Fruit fly (Drosophila melanogaster) whole organism: Measurements from ENCODE around the gene sala.

Experiments
- CG8478 ChIP-seq: fragments of >200 bp; optimal IDR thresholded peaks from 2 replicates; lab custom pipeline; 2018; ENCODE audit warnings: inconsistent platforms
- Dll ChIP-seq: fragments of >200 bp; optimal IDR thresholded peaks from 2 replicates; lab custom pipeline; 2017
- EcR ChIP-seq, 2 experiments: fragments of >200 bp; optimal IDR thresholded peaks; 2 replicates each; lab custom pipeline; 2017; ENCODE audit warnings: missing biosample characterization in 2 of 2, missing genetic modification characterization in 2 of 2, missing genetic modification reagents in 2 of 2
- pan ChIP-seq: fragments of >200 bp; optimal IDR thresholded peaks from 2 replicates; lab custom pipeline; 2017
- psq ChIP-seq: fragments of >200 bp; optimal IDR thresholded peaks from 2 replicates; lab custom pipeline; 2017
- usp ChIP-seq: fragments of >200 bp; optimal IDR thresholded peaks from 2 replicates; lab custom pipeline; 2017; ENCODE audit warnings: missing biosample characterization, missing genetic modification characterization, mixed read lengths

Gene sala

DNA sequence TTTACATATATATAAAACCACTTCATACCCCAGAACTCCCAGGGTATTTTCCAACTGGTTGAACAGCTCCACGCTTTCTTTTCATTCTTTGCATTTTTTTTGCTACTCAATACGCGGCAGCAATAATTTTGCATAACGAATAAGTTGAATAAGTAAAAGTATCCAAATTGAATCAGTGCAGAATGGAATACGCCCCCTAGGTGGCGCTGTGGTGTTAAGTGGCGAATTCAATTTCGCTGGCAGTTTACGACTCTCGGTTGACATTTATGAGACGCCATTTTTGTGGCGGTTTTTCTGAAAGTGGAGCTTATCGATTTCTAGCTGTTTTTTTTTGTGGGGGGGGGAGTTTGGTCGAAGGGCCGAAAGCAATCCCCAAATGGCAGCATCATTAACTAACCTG, 9.4 kb downstream of the sala start:
- TF ChIP-seq pan (lab: Kevin White, UChicago) (no peak), EcR (GFP tag; optimal IDR thresholded peaks at IDR 0.05; lab: Kevin White, UChicago) (no peak), CG8478 (lab: Kevin White, UChicago) (no peak)

DNA sequence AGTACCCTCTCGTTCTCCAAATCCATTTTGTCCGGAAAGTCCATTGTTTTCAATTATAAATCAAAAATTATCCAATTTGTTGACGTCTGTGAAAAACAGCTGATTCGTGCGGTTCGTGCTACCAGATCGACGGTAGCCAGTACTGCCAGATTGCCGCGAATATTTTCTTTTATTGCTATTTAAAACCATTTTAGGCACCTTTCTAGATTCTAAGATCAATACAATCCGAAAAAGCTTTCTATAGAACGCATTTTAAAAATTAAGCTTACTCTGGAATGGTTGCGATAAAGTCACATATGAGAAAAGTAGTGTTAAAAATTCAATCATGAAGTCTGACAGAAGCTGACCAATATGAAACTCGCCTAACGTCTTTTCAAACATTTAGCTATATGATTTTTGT, 14.3 kb downstream of the sala start, which contains the start of gene Cog8:
Gene Cog8, minus strand, starts transcription at position 110 of the 400 bp plus-strand sequence.
- TF ChIP-seq Dll (lab: Kevin White, UChicago) = no peak
- no peak for TF ChIP-seq CG8478 (lab: Kevin White, UChicago)
- TF ChIP-seq pan (lab: Kevin White, UChicago) = no peak
- no peak for TF ChIP-seq psq
- TF ChIP-seq EcR (GFP tag; optimal IDR thresholded peaks at IDR 0.05; lab: Kevin White, UChicago) = no peak
- TF ChIP-seq usp (GFP tag; lab: Kevin White, UChicago) = no peak

- TF ChIP-seq usp (GFP tag; lab: Kevin White, UChicago) = no peak
- no peak for TF ChIP-seq pan (lab: Kevin White, UChicago)
- TF ChIP-seq CG8478 (lab: Kevin White, UChicago) = no peak
- TF ChIP-seq EcR (GFP tag; optimal IDR thresholded peaks at IDR 0.05; lab: Kevin White, UChicago) = no peak
- no peak for TF ChIP-seq Dll (lab: Kevin White, UChicago)
- no peak for TF ChIP-seq psq
These were observed 16.1 kb downstream of the sala start for dm6 chr2L:11500649-11501048.

DNA sequence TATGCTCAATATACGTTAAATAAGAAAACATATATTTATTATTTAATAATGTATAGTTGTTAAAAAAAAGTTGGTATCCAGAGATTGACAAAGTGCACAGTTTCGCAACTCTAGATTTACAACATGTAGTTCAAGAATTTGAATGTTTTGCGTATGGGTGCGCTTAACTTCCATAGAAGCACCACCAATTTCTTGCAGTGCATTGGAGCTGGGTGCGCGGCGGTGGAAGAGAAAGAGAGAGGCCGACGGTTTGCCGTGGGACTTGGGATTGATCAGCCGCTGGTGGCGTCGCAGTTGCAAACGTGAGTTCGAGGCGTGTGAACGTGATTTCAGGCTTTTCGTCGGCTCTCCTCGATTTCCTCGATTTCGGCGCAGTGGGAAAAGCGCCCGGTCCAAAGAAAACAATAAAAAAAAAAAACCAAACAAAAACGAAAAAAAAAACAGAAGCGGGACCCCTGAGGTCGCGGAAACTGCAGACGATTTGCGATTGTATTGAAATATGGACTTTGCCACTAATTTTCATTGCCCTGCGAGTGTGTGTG, 17.0 kb downstream of the sala start, which contains the start of gene spz4:
Gene spz4, plus strand, starts transcription at position 289 of the 542 bp plus-strand sequence.
- no peak for TF ChIP-seq pan (lab: Kevin White, UChicago)
- TF ChIP-seq CG8478 (lab: Kevin White, UChicago) = no peak
- no peak for TF ChIP-seq EcR (GFP tag; optimal IDR thresholded peaks at IDR 0.05; lab: Kevin White, UChicago)
- no peak for TF ChIP-seq Dll (lab: Kevin White, UChicago)
- TF ChIP-seq usp (GFP tag; lab: Kevin White, UChicago) = no peak
- no peak for TF ChIP-seq psq

- TF ChIP-seq psq = no peak
- TF ChIP-seq CG8478 (lab: Kevin White, UChicago) = no peak
- no peak for TF ChIP-seq pan (lab: Kevin White, UChicago)
- no peak for TF ChIP-seq EcR (GFP tag; optimal IDR thresholded peaks at IDR 0.05; lab: Kevin White, UChicago)
- TF ChIP-seq Dll (lab: Kevin White, UChicago) = no peak
- TF ChIP-seq usp (GFP tag; lab: Kevin White, UChicago) = no peak
These were observed 18.2 kb downstream of the sala start for dm6 chr2L:11502698-11503097.

dm6 chr2L:11504896-11505569, 20.5 kb downstream of the sala start:
- TF ChIP-seq usp (GFP tag; lab: Kevin White, UChicago) (no peak), Dll (lab: Kevin White, UChicago) (peak; percentile 22)

- TF ChIP-seq CG8478 (lab: Kevin White, UChicago) (peak; percentile 87), usp (GFP tag; lab: Kevin White, UChicago) (no peak), EcR (GFP tag; optimal IDR thresholded peaks at IDR 0.05; lab: Kevin White, UChicago) (no peak), psq (no peak), pan (lab: Kevin White, UChicago) (no peak)
These were observed 32.3 kb downstream of the sala start, which contains the start of the genes Dlg5 and CG4970 for dm6 chr2L:11516526-11517441. TSS of gene Dlg5 (minus strand) at chr2L:11517081. TSS of gene CG4970 (plus strand) at chr2L:11517391.

DNA sequence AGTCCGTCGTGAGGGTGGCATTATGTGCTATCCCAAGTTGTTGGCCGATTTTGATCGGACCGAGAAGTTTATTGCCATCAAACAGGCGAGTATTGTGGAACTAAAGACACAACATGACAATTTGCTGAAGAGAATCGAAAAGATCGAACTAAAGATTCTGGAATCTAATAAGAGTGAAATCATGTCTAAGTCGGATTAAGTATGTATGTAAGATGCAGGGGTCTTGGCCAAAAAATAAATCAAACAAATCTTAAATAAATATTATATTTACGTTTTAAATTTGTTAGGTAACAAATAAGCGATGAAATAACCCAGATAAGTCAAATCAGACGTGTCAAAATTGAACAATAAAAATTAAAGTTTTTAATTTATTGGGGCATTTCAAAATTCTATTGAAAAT, 35.0 kb downstream of the sala start, which contains the start of gene CG14929:
Gene CG14929, plus strand, starts transcription at position 301 of the 400 bp plus-strand sequence.
- TF ChIP-seq CG8478 (lab: Kevin White, UChicago) = no peak
- TF ChIP-seq Dll (lab: Kevin White, UChicago) = no peak
- no peak for TF ChIP-seq psq
- no peak for TF ChIP-seq usp (GFP tag; lab: Kevin White, UChicago)
- TF ChIP-seq pan (lab: Kevin White, UChicago) = no peak
- no peak for TF ChIP-seq EcR (GFP tag; optimal IDR thresholded peaks at IDR 0.05; lab: Kevin White, UChicago)

DNA sequence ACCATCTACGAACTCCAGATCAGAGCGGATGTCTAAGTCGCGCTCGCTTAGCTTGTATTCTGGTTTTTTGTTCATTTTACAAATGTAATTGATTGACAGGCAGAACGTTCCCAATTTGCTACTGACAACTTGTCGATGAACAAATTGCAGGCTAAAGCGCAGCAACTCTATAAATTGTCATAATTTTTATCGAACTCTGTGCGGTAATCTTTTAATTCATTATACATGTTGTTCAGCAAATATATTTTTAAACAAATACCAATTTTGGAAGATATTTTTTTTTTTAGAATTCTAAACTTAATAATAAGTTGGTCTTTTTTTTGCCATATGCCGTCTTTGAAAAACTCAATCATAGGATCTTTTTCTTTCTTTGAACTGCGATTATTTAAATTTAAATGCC, 36.7 kb downstream of the sala start, which contains the start of gene CG14930:
Gene CG14930, minus strand, starts transcription at position 101 of the 400 bp plus-strand sequence.
- TF ChIP-seq psq = no peak
- TF ChIP-seq EcR (GFP tag; optimal IDR thresholded peaks at IDR 0.05; lab: Kevin White, UChicago) = no peak
- TF ChIP-seq CG8478 (lab: Kevin White, UChicago) = no peak
- no peak for TF ChIP-seq Dll (lab: Kevin White, UChicago)
- no peak for TF ChIP-seq usp (GFP tag; lab: Kevin White, UChicago)
- TF ChIP-seq pan (lab: Kevin White, UChicago) = no peak

- no peak for TF ChIP-seq Dll (lab: Kevin White, UChicago)
- no peak for TF ChIP-seq usp (GFP tag; lab: Kevin White, UChicago)
- no peak for TF ChIP-seq EcR (GFP tag; optimal IDR thresholded peaks at IDR 0.05; lab: Kevin White, UChicago)
- no peak for TF ChIP-seq psq
These were observed 38.2 kb downstream of the sala start, which contains the start of gene CG43153 for dm6 chr2L:11522676-11523075. TSS of gene CG43153 (minus strand) at chr2L:11522776.

DNA sequence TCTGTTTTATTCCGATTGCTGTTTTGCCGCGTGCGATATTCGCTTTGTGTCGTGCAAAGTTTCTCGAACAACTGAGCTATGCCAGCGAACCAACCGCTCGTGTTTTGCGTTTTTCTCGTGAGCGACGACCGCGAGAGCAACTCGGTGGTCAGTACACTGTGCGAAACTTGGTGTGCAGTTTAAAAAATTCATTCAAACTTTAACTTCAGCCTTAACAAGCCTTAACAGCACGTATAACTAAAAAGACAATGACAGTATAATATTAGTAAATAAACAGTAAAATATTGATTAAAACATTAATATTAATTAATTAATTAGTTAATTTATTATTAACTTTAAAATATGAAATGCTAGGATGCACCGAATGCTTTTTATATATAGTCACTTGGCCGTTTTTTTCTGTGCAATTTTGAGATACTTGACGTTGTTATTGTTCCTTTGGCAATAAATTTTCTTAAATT, 43.7 kb downstream of the sala start, which contains the start of gene CG31705:
Gene CG31705, minus strand, starts transcription at position 77 of the 461 bp plus-strand sequence.
- TF ChIP-seq CG8478 (lab: Kevin White, UChicago) = no peak
- TF ChIP-seq EcR (GFP tag; optimal IDR thresholded peaks at IDR 0.05; lab: Kevin White, UChicago) = no peak
- no peak for TF ChIP-seq usp (GFP tag; lab: Kevin White, UChicago)
- no peak for TF ChIP-seq Dll (lab: Kevin White, UChicago)
- TF ChIP-seq psq = no peak
- TF ChIP-seq pan (lab: Kevin White, UChicago) = no peak
